Fruit fly (Drosophila melanogaster): Measurements from ENCODE around the gene Oat.

Gene Oat

dm6 chr3L:19634788-19635448 lies 14.7 kb downstream of the Oat start (continued):
- TF ChIP-seq Vsx1 (GFP tag; optimal IDR thresholded peaks at IDR 0.05) = no peak
- TF ChIP-seq CG12299 (tag; optimal IDR thresholded peaks at IDR 0.05) = peak; percentile 76
- no peak for TF ChIP-seq sc (optimal IDR thresholded peaks at IDR 0.05)
- TF ChIP-seq sc (GFP tag; optimal IDR thresholded peaks at IDR 0.05) = no peak
- TF ChIP-seq tio (GFP tag; optimal IDR thresholded peaks at IDR 0.05) = peak; percentile 40
- TF ChIP-seq Atf-2 (GFP tag; optimal IDR thresholded peaks at IDR 0.05) = no peak
- TF ChIP-seq danr (GFP tag; IDR thresholded peaks at IDR 0.05) = peak; percentile 23; the same call in 1 of the 2 replicates
- TF ChIP-seq CHES-1-like (GFP tag; optimal IDR thresholded peaks at IDR 0.05) = no peak
- TF ChIP-seq CG15696 (tag; optimal IDR thresholded peaks at IDR 0.05) = peak; percentile 64
- peak; percentile 89 for TF ChIP-seq phol (tag; optimal IDR thresholded peaks at IDR 0.05)
- no peak for TF ChIP-seq MESR4 (GFP tag; optimal IDR thresholded peaks at IDR 0.05)
- TF ChIP-seq tll (GFP tag; optimal IDR thresholded peaks at IDR 0.05) = no peak
- peak; percentile 57 for TF ChIP-seq Fer1 (GFP tag; optimal IDR thresholded peaks at IDR 0.05)
- peak; percentile 89 for TF ChIP-seq Meics (GFP tag; optimal IDR thresholded peaks at IDR 0.05)
- peak; percentile 90 for TF ChIP-seq Blimp-1 (GFP tag; optimal IDR thresholded peaks at IDR 0.05)
- TF ChIP-seq Ada2b (GFP tag; IDR thresholded peaks at IDR 0.05) = 0 out of 2 replicates have a peak, but pooled peaks have one; percentile 48
- TF ChIP-seq Dp (GFP tag; optimal IDR thresholded peaks at IDR 0.05) = no peak
- no peak for TF ChIP-seq h (optimal IDR thresholded peaks at IDR 0.05)
- TF ChIP-seq CG8765 (GFP tag; IDR thresholded peaks at IDR 0.05) = no peak
- no peak for TF ChIP-seq lbe (GFP tag; optimal IDR thresholded peaks at IDR 0.05)
- peak; percentile 67; the same call in 1 of the 2 replicates for TF ChIP-seq CG11085 (GFP tag; IDR thresholded peaks at IDR 0.05)
- TF ChIP-seq ftz-f1 (GFP tag; optimal IDR thresholded peaks at IDR 0.05) = no peak
- TF ChIP-seq CG34224 (GFP tag; IDR thresholded peaks at IDR 0.05; ENCODE audit: partially characterized antibody) = no peak
- TF ChIP-seq CG15073 (GFP tag; optimal IDR thresholded peaks at IDR 0.05) = no peak
- peak; percentile 78 for TF ChIP-seq Rfx (GFP tag; IDR thresholded peaks at IDR 0.05)
- peak; percentile 63 for TF ChIP-seq trem (tag; optimal IDR thresholded peaks at IDR 0.05)
- TF ChIP-seq slbo (GFP tag; IDR thresholded peaks at IDR 0.05) = peak; percentile 88
- TF ChIP-seq esg (GFP tag; conservative IDR thresholded peaks at IDR 0.05) = peak; percentile 49
- no peak for TF ChIP-seq Mad (GFP tag; optimal IDR thresholded peaks at IDR 0.05)
- no peak for TF ChIP-seq zfh2 (GFP tag; optimal IDR thresholded peaks at IDR 0.05)
- TF ChIP-seq zen2 (GFP tag; IDR thresholded peaks at IDR 0.05; ENCODE audit: partially characterized antibody) = no peak
- no peak for TF ChIP-seq CG34376 (GFP tag; optimal IDR thresholded peaks at IDR 0.05)
- TF ChIP-seq CG3065 (GFP tag; optimal IDR thresholded peaks at IDR 0.05) = no peak
- TF ChIP-seq so (GFP tag; IDR thresholded peaks at IDR 0.05) = no peak
- no peak for TF ChIP-seq CG11247 (GFP tag; IDR thresholded peaks at IDR 0.05)
- no peak for TF ChIP-seq Tbp (GFP tag; optimal IDR thresholded peaks at IDR 0.05)
- TF ChIP-seq az2 (GFP tag; optimal IDR thresholded peaks at IDR 0.05) = peak; percentile 46
- no peak for TF ChIP-seq CG15479 (GFP tag; optimal IDR thresholded peaks at IDR 0.05)
- peak; percentile 8; the same call in 1 of the 2 replicates for TF ChIP-seq H2.0 (GFP tag; IDR thresholded peaks at IDR 0.05)
- no peak for TF ChIP-seq E2f2 (GFP tag; IDR thresholded peaks at IDR 0.05)
- no peak for TF ChIP-seq CG7745 (tag; optimal IDR thresholded peaks at IDR 0.05)
- peak; percentile 62 for TF ChIP-seq D19B (GFP tag; optimal IDR thresholded peaks at IDR 0.05)
- no peak for TF ChIP-seq nau (GFP tag; optimal IDR thresholded peaks at IDR 0.05)
- TF ChIP-seq CG15269 (tag; optimal IDR thresholded peaks at IDR 0.05) = peak; percentile 84
- peak in 1 of 2 experiments; percentile 21 for TF ChIP-seq chif (GFP tag; optimal IDR thresholded peaks at IDR 0.05)
- TF ChIP-seq zen (tag; optimal IDR thresholded peaks at IDR 0.05) = peak; percentile 65
- peak; percentile 83 for TF ChIP-seq CG10147 (GFP tag; optimal IDR thresholded peaks at IDR 0.05)
- TF ChIP-seq CG5180 (GFP tag; optimal IDR thresholded peaks at IDR 0.05) = no peak
- TF ChIP-seq D19A (tag; optimal IDR thresholded peaks at IDR 0.05) = peak; percentile 78
- peak; percentile 93 for TF ChIP-seq CG17385 (GFP tag; optimal IDR thresholded peaks at IDR 0.05)

Measured in whole organism, embryonic.